Worm (Caenorhabditis elegans): ENCODE results near the gene nhx-1.

DNA sequence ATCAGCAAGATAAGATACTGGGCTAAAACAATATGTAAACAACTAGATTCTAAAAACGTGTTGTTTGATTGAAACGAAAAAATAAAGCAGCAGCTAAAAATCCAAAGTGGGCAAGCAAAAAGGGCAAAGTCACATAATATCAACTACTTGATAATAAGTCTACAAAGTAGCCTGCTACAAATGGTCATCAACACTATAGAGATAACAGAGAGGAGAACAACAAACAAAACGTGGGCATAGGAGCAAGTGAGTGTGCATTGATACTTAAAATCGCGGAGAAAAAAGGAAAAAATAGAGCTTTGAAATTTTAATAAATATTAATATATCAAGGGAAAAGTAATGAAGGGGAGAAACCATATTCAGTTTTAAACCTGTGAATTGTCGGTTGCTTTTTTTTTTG, 24.9 kb downstream of the nhx-1 start:
- TF ChIP-seq pes-1 (GFP tag; IDR thresholded peaks at IDR 0.05) (no peak), ama-1 (optimal IDR thresholded peaks at IDR 0.05) (no peak), ceh-13 (GFP tag; optimal IDR thresholded peaks at IDR 0.05) (no peak), sea-1 (GFP tag; conservative IDR thresholded peaks at IDR 0.05) (no peak)
